Fruit fly (Drosophila melanogaster) whole organism, embryonic: Measurements from ENCODE around the gene dikar.

Experiments used
- B-H2 ChIP-seq: fragments of 200-800 bp; sonication (Bioruptor generic); optimal IDR thresholded peaks from 2 replicates; lab custom pipeline; 2018; ENCODE audit warnings: missing biosample characterization, mild to moderate bottlenecking, missing genetic modification characterization
- CG12769 ChIP-seq: fragments of 200-800 bp; sonication (Bioruptor generic); optimal IDR thresholded peaks from 2 replicates; lab custom pipeline; 2019; ENCODE audit warnings: missing biosample characterization, mild to moderate bottlenecking, missing genetic modification characterization, moderate library complexity
- CG13894 ChIP-seq: fragments of 200-800 bp; sonication (Bioruptor generic); optimal IDR thresholded peaks from 3 replicates; lab custom pipeline; 2018; ENCODE audit warnings: missing biosample characterization, mild to moderate bottlenecking, missing genetic modification characterization, moderate library complexity
- CG1602 ChIP-seq: fragments of 200-800 bp; sonication (Bioruptor generic); optimal IDR thresholded peaks from 3 replicates; lab custom pipeline; 2016; ENCODE audit warnings: missing biosample characterization, missing genetic modification characterization
- CG1792 ChIP-seq: fragments of 200-800 bp; sonication (Bioruptor generic); optimal IDR thresholded peaks from 2 replicates; lab custom pipeline; 2016; ENCODE audit warnings: missing biosample characterization, missing genetic modification characterization
- CG2129 ChIP-seq: fragments of 200-800 bp; sonication (Bioruptor generic); IDR thresholded peaks from 2 replicates; pipeline ENCODE4 v1.3.6; 2022; ENCODE audit warnings: missing biosample characterization, missing genetic modification characterization; ENCODE audit not compliant: partially characterized antibody
- CG2678 ChIP-seq: fragments of 200-800 bp; sonication (Bioruptor generic); optimal IDR thresholded peaks from 3 replicates; lab custom pipeline; 2019; ENCODE audit warnings: missing biosample characterization, mild to moderate bottlenecking, missing genetic modification characterization, moderate library complexity
- CG30431 ChIP-seq: fragments of 200-800 bp; sonication (Bioruptor generic); optimal IDR thresholded peaks from 2 replicates; lab custom pipeline; 2017; ENCODE audit warnings: missing biosample characterization, missing genetic modification characterization
- CG34224 ChIP-seq: fragments of 200-800 bp; sonication (Bioruptor generic); IDR thresholded peaks from 3 replicates; pipeline ENCODE4 v1.3.6; 2022; ENCODE audit warnings: missing biosample characterization, missing genetic modification characterization; ENCODE audit not compliant: partially characterized antibody
- CG4328 ChIP-seq: fragments of 200-800 bp; sonication (Bioruptor generic); optimal IDR thresholded peaks from 3 replicates; lab custom pipeline; 2017; ENCODE audit warnings: missing biosample characterization, missing genetic modification reagents, missing genetic modification characterization
- CG4404 ChIP-seq: fragments of 200-800 bp; sonication (Bioruptor generic); IDR thresholded peaks from 2 replicates; pipeline ENCODE4 v1.3.6; 2022; ENCODE audit warnings: missing biosample characterization, missing genetic modification characterization
- CG4617 ChIP-seq: fragments of 200-800 bp; sonication (Bioruptor generic); optimal IDR thresholded peaks from 3 replicates; lab custom pipeline; 2016; ENCODE audit warnings: missing biosample characterization, missing genetic modification characterization, borderline replicate concordance
- CG5180 ChIP-seq: fragments of 200-800 bp; sonication (Bioruptor generic); optimal IDR thresholded peaks from 3 replicates; lab custom pipeline; 2017; ENCODE audit warnings: missing biosample characterization, missing genetic modification characterization, mild to moderate bottlenecking, moderate library complexity, missing genetic modification reagents
- CG6683 ChIP-seq: fragments of 200-800 bp; sonication (Bioruptor generic); optimal IDR thresholded peaks from 2 replicates; lab custom pipeline; 2017; ENCODE audit warnings: missing biosample characterization, mild to moderate bottlenecking, missing genetic modification characterization, missing genetic modification reagents
- CG6765 ChIP-seq: fragments of 200-800 bp; sonication (Bioruptor generic); optimal IDR thresholded peaks from 3 replicates; lab custom pipeline; 2017; ENCODE audit warnings: missing biosample characterization, mild to moderate bottlenecking, missing genetic modification characterization
- CG6854 ChIP-seq: fragments of 200-800 bp; sonication (Bioruptor generic); optimal IDR thresholded peaks from 3 replicates; lab custom pipeline; 2017; ENCODE audit warnings: missing biosample characterization, mild to moderate bottlenecking, missing genetic modification characterization
- CG7963 ChIP-seq: fragments of 200-800 bp; sonication (Bioruptor generic); IDR thresholded peaks from 3 replicates; pipeline ENCODE4 v1.3.6; 2022; ENCODE audit warnings: missing biosample characterization, missing genetic modification characterization; ENCODE audit not compliant: partially characterized antibody
- CG8388 ChIP-seq: fragments of 200-800 bp; sonication (Bioruptor generic); optimal IDR thresholded peaks from 2 replicates; lab custom pipeline; 2019; ENCODE audit warnings: missing biosample characterization, mild to moderate bottlenecking, missing genetic modification characterization, moderate library complexity
- Dp ChIP-seq: fragments of 200-800 bp; sonication (Bioruptor generic); optimal IDR thresholded peaks from 2 replicates; lab custom pipeline; 2018; ENCODE audit warnings: missing biosample characterization, mild to moderate bottlenecking, missing genetic modification characterization, moderate library complexity
- HmgD ChIP-seq: fragments of 200-800 bp; sonication (Bioruptor generic); optimal IDR thresholded peaks from 3 replicates; lab custom pipeline; 2016; ENCODE audit warnings: missing biosample characterization, missing genetic modification characterization
- Hr78 ChIP-seq, 2 experiments: fragments of 200-800 bp in 1 of 2; fragments of >200 bp in 1 of 2; sonication (Bioruptor generic) in 1 of 2; optimal IDR thresholded peaks; 2 replicates each; lab custom pipeline; 2017 to 2019; ENCODE audit warnings: missing biosample characterization in 2 of 2, missing genetic modification characterization in 2 of 2, mild to moderate bottlenecking in 1 of 2, moderate library complexity in 1 of 2
- Kr ChIP-seq: fragments of 200-800 bp; sonication (Bioruptor generic); optimal IDR thresholded peaks from 2 replicates; lab custom pipeline; 2017; ENCODE audit warnings: missing biosample characterization, mild to moderate bottlenecking, missing genetic modification characterization
- Max ChIP-seq: fragments of 200-800 bp; sonication (Bioruptor generic); optimal IDR thresholded peaks from 2 replicates; lab custom pipeline; 2016; ENCODE audit warnings: missing biosample characterization, mild to moderate bottlenecking, missing genetic modification characterization
- Nf-YA ChIP-seq: fragments of 200-800 bp; sonication (Bioruptor generic); IDR thresholded peaks from 2 replicates; pipeline ENCODE4 v1.3.6; 2022; ENCODE audit warnings: missing biosample characterization, missing genetic modification characterization
- Nf-YB ChIP-seq: fragments of 200-800 bp; sonication (Bioruptor generic); optimal IDR thresholded peaks from 3 replicates; lab custom pipeline; 2019; ENCODE audit warnings: missing biosample characterization, mild to moderate bottlenecking, missing genetic modification characterization, moderate library complexity
- Poxn ChIP-seq: fragments of 200-800 bp; sonication (Bioruptor generic); IDR thresholded peaks from 2 replicates; pipeline ENCODE4 v1.3.6; 2022; ENCODE audit warnings: missing biosample characterization, missing genetic modification characterization
- Ptx1 ChIP-seq: fragments of 200-800 bp; sonication (Bioruptor generic); IDR thresholded peaks from 2 replicates; pipeline ENCODE4 v1.3.6; 2022; ENCODE audit warnings: missing biosample characterization, missing genetic modification characterization
- Side ChIP-seq: fragments of 200-800 bp; sonication (Bioruptor generic); optimal IDR thresholded peaks from 2 replicates; lab custom pipeline; 2016; ENCODE audit warnings: missing biosample characterization, missing genetic modification characterization
- ara ChIP-seq: fragments of 200-800 bp; sonication (Bioruptor generic); IDR thresholded peaks from 2 replicates; pipeline ENCODE4 v1.3.6; 2022; ENCODE audit warnings: missing biosample characterization, missing genetic modification characterization
- bsh ChIP-seq, 2 experiments: fragments of 200-800 bp; sonication (Bioruptor generic); optimal IDR thresholded peaks; 2 replicates each; lab custom pipeline; 2017 to 2018; ENCODE audit warnings: mild to moderate bottlenecking in 2 of 2, missing biosample characterization in 2 of 2, missing genetic modification characterization in 2 of 2, moderate library complexity in 1 of 2
- corto ChIP-seq: fragments of 200-800 bp; sonication (Bioruptor generic); optimal IDR thresholded peaks from 2 replicates; lab custom pipeline; 2016; ENCODE audit warnings: missing biosample characterization, mild to moderate bottlenecking, missing genetic modification characterization, moderate library complexity
- crol ChIP-seq: fragments of 200-800 bp; sonication (Bioruptor generic); IDR thresholded peaks from 2 replicates; pipeline ENCODE4 v1.3.6; 2022; ENCODE audit warnings: missing biosample characterization, missing genetic modification characterization
- cwo ChIP-seq: fragments of 200-800 bp; sonication (Bioruptor generic); optimal IDR thresholded peaks from 3 replicates; lab custom pipeline; 2017; ENCODE audit warnings: missing biosample characterization, missing genetic modification characterization, mild to moderate bottlenecking, moderate library complexity, missing genetic modification reagents
- fd96Cb ChIP-seq: fragments of 200-800 bp; sonication (Bioruptor generic); optimal IDR thresholded peaks from 2 replicates; lab custom pipeline; 2018; ENCODE audit warnings: missing biosample characterization, mild to moderate bottlenecking, missing genetic modification characterization, moderate library complexity
- h ChIP-seq: fragments of >200 bp; optimal IDR thresholded peaks from 2 replicates; lab custom pipeline; 2017
- jing ChIP-seq: fragments of 200-800 bp; sonication (Bioruptor generic); optimal IDR thresholded peaks from 2 replicates; lab custom pipeline; 2018; ENCODE audit warnings: missing biosample characterization, mild to moderate bottlenecking, missing genetic modification characterization
- klu ChIP-seq: fragments of 200-800 bp; sonication (Bioruptor generic); IDR thresholded peaks from 2 replicates; pipeline ENCODE4 v1.3.6; 2022; ENCODE audit warnings: missing biosample characterization, missing genetic modification characterization
- mld ChIP-seq: fragments of 200-800 bp; sonication (Bioruptor generic); IDR thresholded peaks from 3 replicates; pipeline ENCODE4 v1.3.6; 2022; ENCODE audit warnings: missing biosample characterization, missing genetic modification characterization; ENCODE audit not compliant: partially characterized antibody
- pfk ChIP-seq: fragments of 200-800 bp; sonication (Bioruptor generic); optimal IDR thresholded peaks from 2 replicates; lab custom pipeline; 2018; ENCODE audit warnings: missing biosample characterization, mild to moderate bottlenecking, missing genetic modification characterization, moderate library complexity
- pho ChIP-seq: fragments of 200-800 bp; sonication (Bioruptor generic); optimal IDR thresholded peaks from 2 replicates; lab custom pipeline; 2016; ENCODE audit warnings: missing biosample characterization, missing genetic modification characterization
- sd ChIP-seq: fragments of 200-800 bp; sonication (Bioruptor generic); optimal IDR thresholded peaks from 3 replicates; lab custom pipeline; 2018; ENCODE audit warnings: missing biosample characterization, mild to moderate bottlenecking, missing genetic modification characterization, moderate library complexity
- sens ChIP-seq: fragments of 200-800 bp; sonication (Bioruptor generic); peaks from one replicate; lab custom pipeline; 2016; ENCODE audit warnings: missing biosample characterization, missing genetic modification characterization
- seq ChIP-seq: fragments of 200-800 bp; sonication (Bioruptor generic); IDR thresholded peaks from 2 replicates; pipeline ENCODE4 v1.3.6; 2022; ENCODE audit warnings: missing biosample characterization, missing genetic modification characterization
- sna ChIP-seq: fragments of 200-800 bp; sonication (Bioruptor generic); IDR thresholded peaks from 2 replicates; pipeline ENCODE4 v1.3.6; 2022; ENCODE audit warnings: missing biosample characterization, missing genetic modification characterization; ENCODE audit not compliant: partially characterized antibody
- tin ChIP-seq: fragments of 200-800 bp; sonication (Bioruptor generic); optimal IDR thresholded peaks from 3 replicates; lab custom pipeline; 2016; ENCODE audit warnings: missing biosample characterization, missing genetic modification characterization
- unc-4 ChIP-seq: fragments of 200-800 bp; sonication (Bioruptor generic); IDR thresholded peaks from 2 replicates; pipeline ENCODE4 v1.3.6; 2022; ENCODE audit warnings: missing biosample characterization, missing genetic modification characterization; ENCODE audit not compliant: partially characterized antibody
- vvl ChIP-seq: fragments of 200-800 bp; sonication (Bioruptor generic); IDR thresholded peaks from 2 replicates; pipeline ENCODE4 v1.3.6; 2022; ENCODE audit warnings: missing biosample characterization, missing genetic modification characterization
- zen2 ChIP-seq: fragments of 200-800 bp; sonication (Bioruptor generic); IDR thresholded peaks from 3 replicates; pipeline ENCODE4 v1.3.6; 2022; ENCODE audit warnings: missing biosample characterization, missing genetic modification characterization; ENCODE audit not compliant: partially characterized antibody

Gene dikar

DNA sequence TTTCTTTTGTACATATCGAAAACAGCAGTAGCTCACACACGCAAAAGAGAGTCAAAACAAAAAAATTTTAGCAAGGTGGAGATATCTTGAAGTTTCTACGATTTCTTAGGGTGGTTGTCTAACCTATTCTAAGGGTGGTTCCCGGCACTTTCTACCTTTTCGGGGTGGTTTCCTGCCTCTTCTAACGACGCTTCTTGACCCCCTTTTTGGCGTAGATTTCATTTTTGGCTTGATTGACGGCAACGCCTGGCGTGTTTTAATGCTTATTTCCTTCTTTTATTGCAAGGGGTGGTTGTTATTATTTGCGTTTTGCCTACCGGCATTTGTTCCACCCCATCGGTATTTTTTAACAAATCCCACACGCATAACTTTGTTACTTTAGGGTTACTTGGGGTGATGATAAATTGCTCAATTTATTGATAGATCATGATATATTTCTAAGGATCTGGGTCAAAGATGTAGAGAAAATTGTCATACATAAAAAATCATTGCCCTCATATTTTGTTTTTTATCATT lies 41.9 kb downstream of the dikar start (continued):
- TF ChIP-seq seq (peak; percentile 60; the same call in 1 of the 2 replicates), mld (peak; percentile 33; the same call in 1 of the 3 replicates), CG2129 (GFP tag; lab: Robert Waterston, UW) (no peak), Max (GFP tag; lab: Kevin White, UChicago) (no peak), sna (0 out of 2 replicates have a peak, but pooled peaks have one; percentile 25), Dp (GFP tag; lab: Kevin White, UChicago) (no peak)

- no peak for TF ChIP-seq jing (GFP tag; lab: Kevin White, UChicago)
- peak in 1 of 2 experiments; percentile 20 for TF ChIP-seq Hr78 (GFP tag; optimal IDR thresholded peaks at IDR 0.05; lab: Kevin White, UChicago)
- TF ChIP-seq B-H2: no peak
- no peak for TF ChIP-seq CG2678 (tag; lab: Kevin White, UChicago)
- no peak for TF ChIP-seq cwo (GFP tag; lab: Kevin White, UChicago)
- TF ChIP-seq Ptx1 (GFP tag; lab: Robert Waterston, UW): no peak
- TF ChIP-seq ara: 0 out of 2 replicates have a peak, but pooled peaks have one; percentile 11
- no peak for TF ChIP-seq Nf-YB (GFP tag; lab: Kevin White, UChicago)
- TF ChIP-seq CG1602 (GFP tag; lab: Kevin White, UChicago): no peak
- TF ChIP-seq HmgD (GFP tag; lab: Kevin White, UChicago): no peak
- no peak for TF ChIP-seq unc-4
- no peak for TF ChIP-seq pfk
- no peak for TF ChIP-seq Poxn (GFP tag; lab: Robert Waterston, UW)
- no peak for TF ChIP-seq fd96Cb (tag; lab: Kevin White, UChicago)
- no peak for TF ChIP-seq CG6765 (GFP tag; lab: Kevin White, UChicago)
- peak; percentile 73 for TF ChIP-seq CG12769 (tag; lab: Kevin White, UChicago)
- TF ChIP-seq sens (GFP tag; lab: Kevin White, UChicago): peak; percentile 17
- TF ChIP-seq Kr: no peak
- TF ChIP-seq tin (GFP tag; lab: Kevin White, UChicago): no peak
- TF ChIP-seq CG1792 (GFP tag; lab: Kevin White, UChicago): no peak
- peak; percentile 85 for TF ChIP-seq sd (tag; lab: Kevin White, UChicago)
- 0 out of 2 replicates have a peak, but pooled peaks have one; percentile 6 for TF ChIP-seq crol (GFP tag; lab: Robert Waterston, UW)
- TF ChIP-seq CG34224 (GFP tag; lab: Robert Waterston, UW): no peak
- no peak for TF ChIP-seq CG8388 (GFP tag; lab: Kevin White, UChicago)
- TF ChIP-seq h (lab: Kevin White, UChicago): no peak
- peak; percentile 26 for TF ChIP-seq CG4328
These were observed 45.6 kb downstream of the dikar start for dm6 chr3L:6697353-6697752.

dm6 chr3L:6694181-6694580 lies 48.8 kb downstream of the dikar start:
- TF ChIP-seq vvl (peak; percentile 54; the same call in 1 of the 2 replicates), CG13894 (tag; lab: Kevin White, UChicago) (peak; percentile 68), CG6683 (GFP tag; lab: Kevin White, UChicago) (no peak), Nf-YA (GFP tag; lab: Robert Waterston, UW) (no peak), CG4617 (GFP tag; lab: Kevin White, UChicago) (no peak), CG5180 (GFP tag; lab: Kevin White, UChicago) (no peak), klu (no peak), CG6854 (no peak), CG4404 (GFP tag; lab: Robert Waterston, UW) (no peak), CG1792 (GFP tag; lab: Kevin White, UChicago) (no peak), Hr78 (GFP tag; optimal IDR thresholded peaks at IDR 0.05; lab: Kevin White, UChicago) (peak in 1 of 2 experiments; percentile 80), zen2 (GFP tag; lab: Robert Waterston, UW) (no peak), CG7963 (no peak), pho (GFP tag; lab: Kevin White, UChicago) (no peak), CG6765 (GFP tag; lab: Kevin White, UChicago) (no peak), CG30431 (no peak), bsh (GFP tag; optimal IDR thresholded peaks at IDR 0.05; lab: Kevin White, UChicago) (no peak), Side (GFP tag; lab: Kevin White, UChicago) (no peak), corto (GFP tag; lab: Kevin White, UChicago) (no peak)
